Fruit fly (Drosophila melanogaster) whole organism, embryonic: Measurements from ENCODE around the gene klar.

ENCODE experiments used
- Adf1 ChIP-seq: fragments of 200-800 bp; sonication (Bioruptor generic); IDR thresholded peaks from 2 replicates; pipeline ENCODE4 v1.3.6; 2022; ENCODE audit warnings: missing biosample characterization, missing genetic modification characterization
- CG10209 ChIP-seq: fragments of 200-800 bp; sonication (Bioruptor generic); optimal IDR thresholded peaks from 3 replicates; lab custom pipeline; 2017; ENCODE audit warnings: missing biosample characterization, mild to moderate bottlenecking, missing genetic modification characterization, missing genetic modification reagents
- CG10979 ChIP-seq: fragments of 200-800 bp; sonication (Bioruptor generic); optimal IDR thresholded peaks from 2 replicates; lab custom pipeline; 2018; ENCODE audit warnings: missing biosample characterization, mild to moderate bottlenecking, missing genetic modification characterization, moderate library complexity
- CG11093 ChIP-seq: fragments of 200-800 bp; sonication (Bioruptor generic); IDR thresholded peaks from 3 replicates; pipeline ENCODE4 v1.3.6; 2022; ENCODE audit warnings: missing biosample characterization, missing genetic modification characterization
- CG12236 ChIP-seq: fragments of 200-800 bp; sonication (Bioruptor generic); optimal IDR thresholded peaks from 2 replicates; lab custom pipeline; 2016; ENCODE audit warnings: missing biosample characterization, missing genetic modification characterization
- CG13123 ChIP-seq: fragments of 200-800 bp; sonication (Bioruptor generic); optimal IDR thresholded peaks from 2 replicates; lab custom pipeline; 2016; ENCODE audit warnings: missing biosample characterization, missing genetic modification characterization
- CG13287 ChIP-seq: fragments of 200-800 bp; sonication (Bioruptor generic); IDR thresholded peaks from 2 replicates; pipeline ENCODE4 v1.3.6; 2022; ENCODE audit warnings: missing biosample characterization, missing genetic modification characterization; ENCODE audit not compliant: partially characterized antibody
- CG13775 ChIP-seq: fragments of 200-800 bp; sonication (Bioruptor generic); optimal IDR thresholded peaks from 3 replicates; lab custom pipeline; 2017; ENCODE audit warnings: missing biosample characterization, mild to moderate bottlenecking, missing genetic modification characterization
- CG1529 ChIP-seq: fragments of 200-800 bp; sonication (Bioruptor generic); optimal IDR thresholded peaks from 3 replicates; lab custom pipeline; 2018; ENCODE audit warnings: missing biosample characterization, missing genetic modification characterization
- CG16815 ChIP-seq: fragments of 200-800 bp; sonication (Bioruptor generic); optimal IDR thresholded peaks from 3 replicates; lab custom pipeline; 2017; ENCODE audit warnings: missing biosample characterization, mild to moderate bottlenecking, missing genetic modification characterization
- CG16863 ChIP-seq: fragments of 200-800 bp; sonication (Bioruptor generic); optimal IDR thresholded peaks from 3 replicates; lab custom pipeline; 2016; ENCODE audit warnings: missing biosample characterization, missing genetic modification characterization
- CG17328 ChIP-seq: fragments of 200-800 bp; sonication (Bioruptor generic); IDR thresholded peaks from 2 replicates; pipeline ENCODE4 v1.3.6; 2022; ENCODE audit warnings: missing biosample characterization, missing genetic modification characterization
- CG17359 ChIP-seq: fragments of 200-800 bp; sonication (Bioruptor generic); optimal IDR thresholded peaks from 3 replicates; lab custom pipeline; 2018; ENCODE audit warnings: missing biosample characterization, mild to moderate bottlenecking, missing genetic modification characterization, moderate library complexity
- CG30431 ChIP-seq: fragments of 200-800 bp; sonication (Bioruptor generic); optimal IDR thresholded peaks from 2 replicates; lab custom pipeline; 2017; ENCODE audit warnings: missing biosample characterization, missing genetic modification characterization
- CG32772 ChIP-seq: fragments of 200-800 bp; sonication (Bioruptor generic); IDR thresholded peaks from 2 replicates; pipeline ENCODE4 v1.3.6; 2022; ENCODE audit warnings: missing biosample characterization, missing genetic modification characterization
- CG43689 ChIP-seq: fragments of 200-800 bp; sonication (Bioruptor generic); IDR thresholded peaks from 2 replicates; pipeline ENCODE4 v1.3.6; 2022; ENCODE audit warnings: missing biosample characterization, missing genetic modification characterization
- CG5953 ChIP-seq: fragments of 200-800 bp; sonication (Bioruptor generic); IDR thresholded peaks from 2 replicates; pipeline ENCODE4 v1.3.6; 2022; ENCODE audit warnings: missing biosample characterization, missing genetic modification characterization
- CG6254 ChIP-seq: fragments of 200-800 bp; sonication (Bioruptor generic); optimal IDR thresholded peaks from 3 replicates; lab custom pipeline; 2017; ENCODE audit warnings: mild to moderate bottlenecking, missing biosample characterization, missing genetic modification reagents, missing genetic modification characterization
- CG6272 ChIP-seq: fragments of 200-800 bp; sonication (Bioruptor generic); IDR thresholded peaks from 2 replicates; pipeline ENCODE4 v1.3.6; 2022; ENCODE audit warnings: missing biosample characterization, missing genetic modification characterization
- CG9215 ChIP-seq: fragments of 200-800 bp; sonication (Bioruptor generic); IDR thresholded peaks from 2 replicates; pipeline ENCODE4 v1.3.6; 2022; ENCODE audit warnings: missing biosample characterization, missing genetic modification characterization
- Dip3 ChIP-seq: fragments of 200-800 bp; sonication (Bioruptor generic); optimal IDR thresholded peaks from 3 replicates; lab custom pipeline; 2016; ENCODE audit warnings: missing biosample characterization, missing genetic modification characterization
- E2f1 ChIP-seq: fragments of 200-800 bp; sonication (Bioruptor generic); IDR thresholded peaks from 2 replicates; pipeline ENCODE4 v1.3.6; 2022; ENCODE audit warnings: missing biosample characterization, missing genetic modification characterization
- Gug ChIP-seq: fragments of 200-800 bp; sonication (Bioruptor generic); IDR thresholded peaks from 4 replicates; pipeline ENCODE4 v1.3.6; 2022; ENCODE audit warnings: missing biosample characterization, missing genetic modification characterization
- Hey ChIP-seq: fragments of 200-800 bp; sonication (Bioruptor generic); optimal IDR thresholded peaks from 3 replicates; lab custom pipeline; 2018; ENCODE audit warnings: missing biosample characterization, mild to moderate bottlenecking, missing genetic modification characterization
- HmgD ChIP-seq: fragments of 200-800 bp; sonication (Bioruptor generic); optimal IDR thresholded peaks from 3 replicates; lab custom pipeline; 2016; ENCODE audit warnings: missing biosample characterization, missing genetic modification characterization
- Rfx ChIP-seq: fragments of 200-800 bp; sonication (Bioruptor generic); IDR thresholded peaks from 2 replicates; pipeline ENCODE4 v1.3.6; 2022; ENCODE audit warnings: missing biosample characterization, missing genetic modification characterization
- Sry-β ChIP-seq: fragments of 200-800 bp; sonication (Bioruptor generic); optimal IDR thresholded peaks from 2 replicates; lab custom pipeline; 2018; ENCODE audit warnings: missing biosample characterization, mild to moderate bottlenecking, missing genetic modification characterization, moderate library complexity
- bab2 ChIP-seq: fragments of 200-800 bp; sonication (Bioruptor generic); optimal IDR thresholded peaks from 2 replicates; lab custom pipeline; 2016; ENCODE audit warnings: missing biosample characterization, missing genetic modification characterization
- cato ChIP-seq: fragments of 200-800 bp; sonication (Bioruptor generic); optimal IDR thresholded peaks from 2 replicates; lab custom pipeline; 2016; ENCODE audit warnings: missing biosample characterization, missing genetic modification characterization, borderline replicate concordance
- dan ChIP-seq: fragments of 200-800 bp; sonication (Bioruptor generic); IDR thresholded peaks from 2 replicates; pipeline ENCODE4 v1.3.6; 2022; ENCODE audit warnings: missing biosample characterization, missing genetic modification characterization
- fd3F ChIP-seq: fragments of 200-800 bp; sonication (Bioruptor generic); optimal IDR thresholded peaks from 2 replicates; lab custom pipeline; 2018; ENCODE audit warnings: missing biosample characterization, mild to moderate bottlenecking, missing genetic modification characterization, moderate library complexity
- ind ChIP-seq: fragments of 200-800 bp; sonication (Bioruptor generic); optimal IDR thresholded peaks from 3 replicates; lab custom pipeline; 2016; ENCODE audit warnings: missing biosample characterization, missing genetic modification characterization
- lbe ChIP-seq: fragments of 200-800 bp; sonication (Bioruptor generic); optimal IDR thresholded peaks from 2 replicates; lab custom pipeline; 2016; ENCODE audit warnings: missing biosample characterization, mild to moderate bottlenecking, missing genetic modification characterization
- lmd ChIP-seq: fragments of 200-800 bp; sonication (Bioruptor generic); IDR thresholded peaks from 2 replicates; pipeline ENCODE4 v1.3.6; 2022; ENCODE audit warnings: missing biosample characterization, missing genetic modification characterization
- lola ChIP-seq, 3 experiments: fragments of >200 bp in 2 of 3; fragments of 200-800 bp in 1 of 3; sonication (Bioruptor generic) in 1 of 3; optimal IDR thresholded peaks; 2 replicates each; lab custom pipeline; 2017 to 2019; ENCODE audit warnings: missing biosample characterization in 3 of 3, missing genetic modification characterization in 3 of 3, mild to moderate bottlenecking in 1 of 3, moderate library complexity in 1 of 3
- pan ChIP-seq, 4 experiments: fragments of >200 bp in 3 of 4; fragments of 200-800 bp in 1 of 4; sonication (Bioruptor generic) in 1 of 4; optimal IDR thresholded peaks in 3 of 4; IDR thresholded peaks in 1 of 4; 2 replicates each; pipeline versions ENCODE4 v1.3.6 to Lab custom; 2017 to 2022; ENCODE audit warnings: missing biosample characterization in 2 of 4, missing genetic modification characterization in 2 of 4, mixed read lengths in 1 of 4
- pfk ChIP-seq: fragments of 200-800 bp; sonication (Bioruptor generic); optimal IDR thresholded peaks from 2 replicates; lab custom pipeline; 2018; ENCODE audit warnings: missing biosample characterization, mild to moderate bottlenecking, missing genetic modification characterization, moderate library complexity
- pho ChIP-seq: fragments of 200-800 bp; sonication (Bioruptor generic); optimal IDR thresholded peaks from 2 replicates; lab custom pipeline; 2016; ENCODE audit warnings: missing biosample characterization, missing genetic modification characterization
- prd ChIP-seq, 3 experiments: fragments of >200 bp in 2 of 3; fragments of 200-800 bp in 1 of 3; sonication (Bioruptor generic) in 1 of 3; optimal IDR thresholded peaks in 2 of 3; IDR thresholded peaks in 1 of 3; 2 replicates in 2 of 3; 3 replicates in 1 of 3; pipeline versions ENCODE4 v1.3.6 to Lab custom; 2017 to 2022; ENCODE audit warnings: missing biosample characterization in 1 of 3, missing genetic modification characterization in 1 of 3
- salm ChIP-seq: fragments of 200-800 bp; sonication (Bioruptor generic); optimal IDR thresholded peaks from 2 replicates; lab custom pipeline; 2018; ENCODE audit warnings: missing biosample characterization, mild to moderate bottlenecking, missing genetic modification characterization
- sens ChIP-seq: fragments of 200-800 bp; sonication (Bioruptor generic); peaks from one replicate; lab custom pipeline; 2016; ENCODE audit warnings: missing biosample characterization, missing genetic modification characterization
- sisA ChIP-seq: fragments of 200-800 bp; sonication (Bioruptor generic); IDR thresholded peaks from 2 replicates; pipeline ENCODE4 v1.3.6; 2022; ENCODE audit warnings: missing biosample characterization, missing genetic modification characterization
- sug ChIP-seq: fragments of 200-800 bp; optimal IDR thresholded peaks from 2 replicates; lab custom pipeline; 2019; ENCODE audit warnings: missing biosample characterization, mild to moderate bottlenecking, missing genetic modification characterization, moderate library complexity
- tio ChIP-seq: fragments of 200-800 bp; sonication (Bioruptor generic); optimal IDR thresholded peaks from 2 replicates; lab custom pipeline; 2017; ENCODE audit warnings: missing biosample characterization, missing genetic modification characterization, inconsistent platforms
- tna ChIP-seq: fragments of 200-800 bp; sonication (Bioruptor generic); IDR thresholded peaks from 2 replicates; pipeline ENCODE4 v1.3.6; 2022; ENCODE audit warnings: missing biosample characterization, missing genetic modification characterization; ENCODE audit not compliant: partially characterized antibody
- trh ChIP-seq: fragments of 200-800 bp; sonication (Bioruptor generic); optimal IDR thresholded peaks from 2 replicates; lab custom pipeline; 2016; ENCODE audit warnings: missing biosample characterization, missing genetic modification characterization
- ttk ChIP-seq: fragments of 200-800 bp; sonication (Bioruptor generic); IDR thresholded peaks from 2 replicates; pipeline ENCODE4 v2.1.2; 2022; ENCODE audit warnings: missing biosample characterization, missing genetic modification characterization

Gene klar

dm6 chr3L:589290-590281 lies 49.2 kb upstream of the klar start (continued):
- TF ChIP-seq Dip3 (GFP tag; lab: Kevin White, UChicago) (peak; percentile 89), salm (tag; lab: Kevin White, UChicago) (peak; percentile 82), CG9215 (GFP tag; lab: Robert Waterston, UW) (peak; percentile 87), tna (GFP tag; lab: Robert Waterston, UW) (no peak), E2f1 (GFP tag; lab: Robert Waterston, UW) (peak; percentile 89), CG13775 (GFP tag; lab: Kevin White, UChicago) (peak; percentile 97), CG12236 (GFP tag; lab: Kevin White, UChicago) (peak; percentile 79), sisA (GFP tag; lab: Robert Waterston, UW) (peak; percentile 93), tio (GFP tag; lab: Kevin White, UChicago) (peak; percentile 76), Adf1 (GFP tag; lab: Robert Waterston, UW) (peak; percentile 79), Rfx (GFP tag; lab: Robert Waterston, UW) (peak; percentile 96), lola (GFP tag; optimal IDR thresholded peaks at IDR 0.05; lab: Kevin White, UChicago) (peak in 1 of 3 experiments; percentile 80), HmgD (GFP tag; lab: Kevin White, UChicago) (peak; percentile 87), CG32772 (GFP tag; lab: Robert Waterston, UW) (peak; percentile 91), CG1529 (peak; percentile 79), pho (GFP tag; lab: Kevin White, UChicago) (peak; percentile 87), bab2 (GFP tag; lab: Kevin White, UChicago) (peak; percentile 86), CG6272 (GFP tag; lab: Robert Waterston, UW) (peak; percentile 83), CG10209 (GFP tag; lab: Kevin White, UChicago) (peak; percentile 86), sens (GFP tag; lab: Kevin White, UChicago) (peak; percentile 98), fd3F (GFP tag; lab: Kevin White, UChicago) (peak; percentile 71), dan (peak; percentile 82), Hey (tag; lab: Kevin White, UChicago) (peak; percentile 72), CG16815 (peak; percentile 91), CG11093 (GFP tag; lab: Robert Waterston, UW) (peak; percentile 77), lbe (GFP tag; lab: Kevin White, UChicago) (no peak), pfk (peak; percentile 35), Sry-β (GFP tag; lab: Kevin White, UChicago) (peak; percentile 7), CG17359 (tag; lab: Kevin White, UChicago) (peak; percentile 90), ind (peak; percentile 92), CG43689 (GFP tag; lab: Robert Waterston, UW) (0 out of 2 replicates have a peak, but pooled peaks have one; percentile 43), Gug (GFP tag; lab: Robert Waterston, UW) (peak; percentile 95), prd (optimal IDR thresholded peaks at IDR 0.05; lab: Kevin White, UChicago) (no peak), prd (GFP tag; IDR thresholded peaks at IDR 0.05; lab: Robert Waterston, UW) (peak; percentile 94), CG13287 (no peak), cato (GFP tag; lab: Kevin White, UChicago) (peak; percentile 61), sug (peak; percentile 86), CG5953 (peak; percentile 85), CG30431 (peak; percentile 89), trh (GFP tag; lab: Kevin White, UChicago) (peak; percentile 70), CG16863 (GFP tag; lab: Kevin White, UChicago) (peak; percentile 91), CG6254 (peak; percentile 85), lmd (GFP tag; lab: Robert Waterston, UW) (peak; percentile 93), pan (optimal IDR thresholded peaks at IDR 0.05; lab: Kevin White, UChicago) (no peak), pan (GFP tag; optimal IDR thresholded peaks at IDR 0.05 in 1 of 2, IDR thresholded peaks at IDR 0.05 in 1 of 2) (peak in 1 of 2 experiments; percentile 91), ttk (GFP tag; lab: Robert Waterston, UW) (peak; percentile 87), CG10979 (tag; lab: Kevin White, UChicago) (peak; percentile 89), CG17328 (GFP tag; lab: Robert Waterston, UW) (peak; percentile 93), CG13123 (peak; percentile 79)
